Worm (Caenorhabditis elegans) whole organism, young adult: Measurements from ENCODE around the gene F27D9.12.

Source experiments
- B0261.1 ChIP-seq: sonication (generic microtip); optimal IDR thresholded peaks from 2 replicates; lab custom pipeline; 2016; ENCODE audit warnings: mild to moderate bottlenecking, missing genetic modification characterization, moderate library complexity, missing compliant biosample characterization
- C17E4.6 ChIP-seq: fragments of 200-800 bp; sonication (Bioruptor generic); IDR thresholded peaks from 2 replicates; pipeline ENCODE4 v1.3.6; 2022; ENCODE audit warnings: missing genetic modification reagents, missing genetic modification characterization, missing compliant biosample characterization
- D2030.7 ChIP-seq: fragments of 200-800 bp; sonication (Bioruptor generic); IDR thresholded peaks from 2 replicates; pipeline ENCODE4 v1.3.6; 2022; ENCODE audit warnings: missing genetic modification reagents, missing genetic modification characterization, missing compliant biosample characterization
- F22D6.2 ChIP-seq: sonication (generic microtip); optimal IDR thresholded peaks from 2 replicates; lab custom pipeline; 2016; ENCODE audit warnings: mild to moderate bottlenecking, missing genetic modification characterization, missing compliant biosample characterization
- F37B4.10 ChIP-seq: fragments of 200-800 bp; sonication (Bioruptor generic); IDR thresholded peaks from 2 replicates; pipeline ENCODE4 v1.3.6; 2022; ENCODE audit warnings: missing genetic modification characterization, missing compliant biosample characterization
- F39B2.1 ChIP-seq: fragments of 200-800 bp; sonication (Bioruptor generic); IDR thresholded peaks from 2 replicates; pipeline ENCODE4 v1.3.6; 2022; ENCODE audit warnings: missing genetic modification reagents, missing genetic modification characterization, missing compliant biosample characterization
- F57C9.4 ChIP-seq: sonication (generic microtip); optimal IDR thresholded peaks from 2 replicates; lab custom pipeline; 2017; ENCODE audit warnings: mild to moderate bottlenecking, missing genetic modification characterization, missing compliant biosample characterization
- K11D2.4 ChIP-seq: fragments of 200-800 bp; sonication (Bioruptor generic); IDR thresholded peaks from 2 replicates; pipeline ENCODE4 v1.3.6; 2022; ENCODE audit warnings: missing genetic modification reagents, missing genetic modification characterization, missing compliant biosample characterization
- K12H6.12 ChIP-seq: fragments of 200-800 bp; sonication (Bioruptor generic); optimal IDR thresholded peaks from 2 replicates; lab custom pipeline; 2018; ENCODE audit warnings: mild to moderate bottlenecking, missing genetic modification characterization, missing compliant biosample characterization
- Y67H2A.10 ChIP-seq: fragments of 200-800 bp; sonication (Bioruptor generic); conservative IDR thresholded peaks from 2 replicates; pipeline ENCODE4 v1.3.6; 2022; ENCODE audit warnings: missing genetic modification reagents, missing genetic modification characterization, missing compliant biosample characterization
- Y79H2A.3 ChIP-seq: fragments of 200-800 bp; sonication (Bioruptor generic); conservative IDR thresholded peaks from 2 replicates; pipeline ENCODE4 v1.3.6; 2022; ENCODE audit warnings: missing genetic modification reagents, missing genetic modification characterization, missing compliant biosample characterization
- Y95B8A.8 ChIP-seq: fragments of 200-800 bp; sonication (Bioruptor generic); IDR thresholded peaks from 2 replicates; pipeline ENCODE4 v1.3.6; 2022; ENCODE audit warnings: missing genetic modification reagents, missing genetic modification characterization, missing compliant biosample characterization
- ZK185.1 ChIP-seq: sonication (generic microtip); optimal IDR thresholded peaks from 2 replicates; lab custom pipeline; 2016; ENCODE audit warnings: mild to moderate bottlenecking, missing genetic modification characterization, missing compliant biosample characterization; ENCODE audit not compliant: poor library complexity, severe bottlenecking
- aptf-3 ChIP-seq: fragments of 200-800 bp; sonication (Bioruptor generic); IDR thresholded peaks from 2 replicates; pipeline ENCODE4 v1.3.6; 2022; ENCODE audit warnings: missing genetic modification characterization, missing compliant biosample characterization
- attf-5 ChIP-seq: fragments of 200-800 bp; sonication (Bioruptor generic); optimal IDR thresholded peaks from 2 replicates; lab custom pipeline; 2018; ENCODE audit warnings: mild to moderate bottlenecking, missing genetic modification characterization, missing compliant biosample characterization
- bed-1 ChIP-seq: fragments of 200-800 bp; sonication (Bioruptor generic); IDR thresholded peaks from 2 replicates; pipeline ENCODE4 v1.3.6; 2022; ENCODE audit warnings: missing genetic modification reagents, missing genetic modification characterization, missing compliant biosample characterization
- ccch-3 ChIP-seq: fragments of 200-800 bp; sonication (Bioruptor generic); optimal IDR thresholded peaks from 2 replicates; lab custom pipeline; 2018; ENCODE audit warnings: mild to moderate bottlenecking, missing genetic modification characterization, missing compliant biosample characterization
- cebp-2 ChIP-seq: fragments of 200-800 bp; sonication (Bioruptor generic); IDR thresholded peaks from 2 replicates; pipeline ENCODE4 v1.3.6; 2022; ENCODE audit warnings: missing genetic modification characterization, missing compliant biosample characterization
- chd-7 ChIP-seq: sonication (generic microtip); optimal IDR thresholded peaks from 2 replicates; lab custom pipeline; 2016; ENCODE audit warnings: mild to moderate bottlenecking, missing genetic modification characterization, moderate library complexity, missing compliant biosample characterization
- dpff-1 ChIP-seq: sonication (generic microtip); optimal IDR thresholded peaks from 2 replicates; lab custom pipeline; 2017; ENCODE audit warnings: mild to moderate bottlenecking, missing genetic modification characterization, missing compliant biosample characterization
- efl-1 ChIP-seq: fragments of 150-350 bp; optimal IDR thresholded peaks from 2 replicates; lab custom pipeline; 2014; ENCODE audit warnings: missing biosample characterization, missing genetic modification reagents, missing genetic modification characterization
- egrh-3 ChIP-seq: fragments of 200-800 bp; sonication (Bioruptor generic); IDR thresholded peaks from 2 replicates; pipeline ENCODE4 v1.3.6; 2022; ENCODE audit warnings: missing genetic modification reagents, missing genetic modification characterization, missing compliant biosample characterization
- hrde-1 ChIP-seq: sonication (generic microtip); optimal IDR thresholded peaks from 2 replicates; lab custom pipeline; 2016; ENCODE audit warnings: missing genetic modification characterization, mild to moderate bottlenecking, missing compliant biosample characterization, moderate library complexity, missing genotype, missing genetic modification reagents, borderline replicate concordance
- lin-35 ChIP-seq, 3 experiments: fragments of 150-350 bp in 2 of 3; sonication (generic microtip) in 1 of 3; optimal IDR thresholded peaks; 2 replicates each; lab custom pipeline; 2014 to 2018; ENCODE audit warnings: missing biosample characterization in 3 of 3, missing genetic modification characterization in 3 of 3, missing genetic modification reagents in 3 of 3
- lsl-1 ChIP-seq: fragments of 200-800 bp; sonication (Bioruptor generic); optimal IDR thresholded peaks from 2 replicates; lab custom pipeline; 2018; ENCODE audit warnings: mild to moderate bottlenecking, missing genetic modification characterization, moderate library complexity, missing compliant biosample characterization
- madf-8 ChIP-seq: fragments of 200-800 bp; sonication (Bioruptor generic); conservative IDR thresholded peaks from 2 replicates; pipeline ENCODE4 v1.3.6; 2022; ENCODE audit warnings: missing genetic modification reagents, missing genetic modification characterization, missing compliant biosample characterization
- mel-28 ChIP-seq: sonication (generic microtip); optimal IDR thresholded peaks from 2 replicates; lab custom pipeline; 2016; ENCODE audit warnings: borderline replicate concordance, mild to moderate bottlenecking, missing genetic modification characterization, missing compliant biosample characterization
- mes-4 ChIP-seq: sonication (generic microtip); optimal IDR thresholded peaks from 2 replicates; lab custom pipeline; 2016; ENCODE audit warnings: missing genotype, missing genetic modification characterization, missing compliant biosample characterization
- mxl-1 ChIP-seq: sonication (generic microtip); optimal IDR thresholded peaks from 2 replicates; lab custom pipeline; 2016; ENCODE audit warnings: missing genetic modification characterization, missing compliant biosample characterization
- nfyb-1 ChIP-seq: fragments of 200-800 bp; sonication (Bioruptor generic); IDR thresholded peaks from 2 replicates; pipeline ENCODE4 v1.3.6; 2022; ENCODE audit warnings: missing genetic modification reagents, missing genetic modification characterization, missing compliant biosample characterization
- nhr-80 ChIP-seq: sonication (generic microtip); optimal IDR thresholded peaks from 2 replicates; lab custom pipeline; 2016; ENCODE audit warnings: missing genetic modification characterization, missing compliant biosample characterization
- rcor-1 ChIP-seq: fragments of 200-800 bp; sonication (Bioruptor generic); IDR thresholded peaks from 2 replicates; pipeline ENCODE4 v1.3.6; 2022; ENCODE audit warnings: missing genetic modification reagents, missing genetic modification characterization, missing compliant biosample characterization
- repo-1 ChIP-seq: sonication (generic microtip); optimal IDR thresholded peaks from 2 replicates; lab custom pipeline; 2017; ENCODE audit warnings: mild to moderate bottlenecking, missing genetic modification characterization, missing compliant biosample characterization
- rpc-1 ChIP-seq, 2 experiments: fragments of 150-350 bp in 1 of 2; sonication (generic microtip) in 1 of 2; optimal IDR thresholded peaks; 2 replicates each; lab custom pipeline; 2014 to 2018; ENCODE audit warnings: missing biosample characterization in 1 of 2, missing genetic modification characterization in 1 of 2, missing genetic modification reagents in 1 of 2, missing genotype in 1 of 2
- sea-2 ChIP-seq: fragments of 200-800 bp; sonication (Bioruptor generic); IDR thresholded peaks from 2 replicates; pipeline ENCODE4 v1.3.6; 2022; ENCODE audit warnings: missing genetic modification characterization, missing compliant biosample characterization
- snpc-1.3 ChIP-seq: sonication (generic microtip); optimal IDR thresholded peaks from 2 replicates; lab custom pipeline; 2017; ENCODE audit warnings: missing genetic modification characterization, mild to moderate bottlenecking, missing compliant biosample characterization, antibody characterized with exemption, moderate library complexity, missing genotype, missing genetic modification reagents; ENCODE audit not compliant: insufficient read depth
- snpc-4 ChIP-seq, 5 experiments: fragments of 150-350 bp in 1 of 5; sonication (generic microtip) in 4 of 5; optimal IDR thresholded peaks; 2 replicates each; lab custom pipeline; 2014 to 2018; ENCODE audit warnings: missing genetic modification characterization in 5 of 5, missing biosample characterization in 3 of 5, antibody characterized with exemption in 2 of 5, mild to moderate bottlenecking in 2 of 5, missing compliant biosample characterization in 2 of 5, missing genotype in 2 of 5, moderate library complexity in 2 of 5, missing genetic modification reagents in 1 of 5
- somi-1 ChIP-seq: fragments of 200-800 bp; sonication (Bioruptor generic); optimal IDR thresholded peaks from 2 replicates; lab custom pipeline; 2018; ENCODE audit warnings: mild to moderate bottlenecking, missing genetic modification characterization, missing compliant biosample characterization
- sptf-2 ChIP-seq: fragments of 200-800 bp; sonication (Bioruptor generic); optimal IDR thresholded peaks from 2 replicates; lab custom pipeline; 2018; ENCODE audit warnings: mild to moderate bottlenecking, missing genetic modification characterization, missing compliant biosample characterization
- tbp1 ChIP-seq: fragments of 200-800 bp; sonication (Bioruptor generic); optimal IDR thresholded peaks from 2 replicates; lab custom pipeline; 2018; ENCODE audit warnings: mild to moderate bottlenecking, missing genetic modification characterization, missing compliant biosample characterization
- tbx-9 ChIP-seq: sonication (generic microtip); optimal IDR thresholded peaks from 2 replicates; lab custom pipeline; 2016; ENCODE audit warnings: borderline replicate concordance, missing genetic modification characterization, inconsistent platforms, missing compliant biosample characterization
- ztf-22 ChIP-seq: fragments of 200-800 bp; sonication (Bioruptor generic); optimal IDR thresholded peaks from 2 replicates; lab custom pipeline; 2018; ENCODE audit warnings: mild to moderate bottlenecking, missing genetic modification characterization, moderate library complexity, missing compliant biosample characterization
- ztf-25 ChIP-seq: fragments of 200-800 bp; sonication (Bioruptor generic); IDR thresholded peaks from 2 replicates; pipeline ENCODE4 v1.3.6; 2022; ENCODE audit warnings: missing genetic modification reagents, missing genetic modification characterization, missing compliant biosample characterization
- ztf-26 ChIP-seq: sonication (generic microtip); optimal IDR thresholded peaks from 2 replicates; lab custom pipeline; 2017; ENCODE audit warnings: missing genetic modification characterization, missing compliant biosample characterization

The F27D9.12 gene

DNA sequence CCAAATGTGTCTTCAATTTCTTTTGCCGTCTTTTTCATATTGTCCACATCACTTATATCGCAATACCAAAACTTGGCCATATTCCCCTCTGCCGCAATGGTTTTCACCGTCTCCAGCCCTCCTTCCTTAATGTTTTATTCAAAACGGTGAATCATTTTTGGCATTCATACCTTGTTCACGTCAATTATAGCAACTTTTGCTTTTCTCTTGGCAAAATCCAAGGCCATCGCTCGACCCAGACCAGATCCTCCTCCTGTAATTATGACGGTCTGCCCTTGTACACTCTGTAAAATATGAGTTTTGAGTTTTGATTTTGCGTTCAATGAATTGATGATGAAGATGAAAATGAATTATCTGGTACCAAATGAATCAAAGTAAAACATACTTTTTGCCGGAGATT, 7.6 kb upstream of the F27D9.12 start:
- no peak for TF ChIP-seq snpc-1.3 (tag; lab: Kevin White, UChicago)
- TF ChIP-seq dpff-1 (tag; lab: Kevin White, UChicago), result no peak
- TF ChIP-seq madf-8 (GFP tag; lab: Robert Waterston, UW), result no peak

DNA sequence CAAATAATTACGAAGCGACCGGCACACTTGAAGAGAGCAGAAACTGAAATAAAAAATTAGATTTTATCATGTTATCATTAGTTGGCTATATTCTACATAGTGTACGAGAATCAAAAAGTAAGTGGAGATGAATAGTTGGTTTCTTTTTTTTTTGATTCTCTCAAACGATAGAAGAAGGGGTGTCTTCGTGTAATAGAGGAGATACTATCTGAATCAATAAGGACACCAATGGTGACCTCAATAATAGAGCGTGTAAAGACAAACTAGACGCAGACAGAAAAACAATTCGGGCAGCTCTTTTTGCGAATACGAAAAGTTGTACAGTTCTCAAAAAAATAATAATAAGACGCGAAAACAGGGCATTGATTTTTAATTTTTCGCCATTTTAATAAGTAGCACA, 5.8 kb upstream of the F27D9.12 start:
- no peak for TF ChIP-seq K12H6.12
- no peak for TF ChIP-seq chd-7 (tag; lab: Kevin White, UChicago)
- no peak for TF ChIP-seq Y95B8A.8
- no peak for TF ChIP-seq rpc-1 (optimal IDR thresholded peaks at IDR 0.05; lab: Kevin White, UChicago)
- TF ChIP-seq rpc-1 (tag; optimal IDR thresholded peaks at IDR 0.05; lab: Kevin White, UChicago), result no peak
- no peak for TF ChIP-seq ztf-25
- TF ChIP-seq somi-1 (GFP tag; lab: Kevin White, UChicago), result no peak
- no peak for TF ChIP-seq aptf-3 (GFP tag; lab: Robert Waterston, UW)
- TF ChIP-seq mes-4, result no peak
- TF ChIP-seq nhr-80 (tag; lab: Kevin White, UChicago), result no peak
- TF ChIP-seq mel-28, result no peak

DNA sequence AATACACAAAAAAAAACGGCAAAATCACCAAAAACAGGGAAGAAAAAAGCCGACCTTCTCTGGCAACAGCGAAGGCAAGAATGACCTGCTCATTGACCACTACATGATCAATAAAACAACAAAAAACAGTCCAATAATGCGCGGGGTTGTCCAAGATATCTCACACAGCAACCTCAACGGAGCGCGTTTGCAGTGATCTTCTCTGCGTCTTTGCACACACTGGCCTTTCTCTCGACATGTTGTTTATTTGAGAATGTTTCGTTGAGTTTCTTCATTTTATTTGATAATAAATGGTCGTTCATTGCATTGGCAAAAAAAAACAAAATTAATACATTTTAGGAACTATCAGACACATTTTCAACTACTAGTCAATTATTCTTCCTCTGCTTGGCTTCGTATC, 4.9 kb upstream of the F27D9.12 start:
- no peak for TF ChIP-seq F37B4.10 (GFP tag; lab: Robert Waterston, UW)
- TF ChIP-seq B0261.1 (tag; lab: Kevin White, UChicago), result no peak
- TF ChIP-seq egrh-3 (GFP tag; lab: Robert Waterston, UW), result no peak
- no peak for TF ChIP-seq Y95B8A.8
- TF ChIP-seq ztf-22 (GFP tag; lab: Kevin White, UChicago), result no peak
- TF ChIP-seq lin-35 (GFP tag; optimal IDR thresholded peaks at IDR 0.05; lab: Kevin White, UChicago), result no peak
- peak; percentile 6 for TF ChIP-seq tbp1 (GFP tag; lab: Kevin White, UChicago)
- no peak for TF ChIP-seq sptf-2
- TF ChIP-seq K11D2.4 (GFP tag; lab: Robert Waterston, UW), result no peak
- no peak for TF ChIP-seq D2030.7 (GFP tag; lab: Robert Waterston, UW)
- no peak for TF ChIP-seq aptf-3 (GFP tag; lab: Robert Waterston, UW)
- no peak for TF ChIP-seq F39B2.1 (GFP tag; lab: Robert Waterston, UW)
- TF ChIP-seq rpc-1 (optimal IDR thresholded peaks at IDR 0.05; lab: Kevin White, UChicago), result no peak
- no peak for TF ChIP-seq rpc-1 (tag; optimal IDR thresholded peaks at IDR 0.05; lab: Kevin White, UChicago)
- TF ChIP-seq hrde-1 (tag; lab: Kevin White, UChicago), result no peak
- TF ChIP-seq ccch-3, result no peak
- TF ChIP-seq ZK185.1, result no peak
- no peak for TF ChIP-seq Y67H2A.10 (GFP tag; lab: Robert Waterston, UW)
- TF ChIP-seq mxl-1 (tag; lab: Kevin White, UChicago), result no peak
- no peak for TF ChIP-seq cebp-2 (GFP tag; lab: Robert Waterston, UW)
- peak; percentile 6 for TF ChIP-seq ztf-26 (tag; lab: Kevin White, UChicago)
- no peak for TF ChIP-seq repo-1 (tag; lab: Kevin White, UChicago)
- TF ChIP-seq tbx-9, result no peak
- TF ChIP-seq bed-1 (GFP tag; lab: Robert Waterston, UW), result no peak
- TF ChIP-seq efl-1, result peak; percentile 25
- TF ChIP-seq C17E4.6 (GFP tag; lab: Robert Waterston, UW), result no peak
- no peak for TF ChIP-seq attf-5 (GFP tag; lab: Kevin White, UChicago)
- no peak for TF ChIP-seq Y79H2A.3 (GFP tag; lab: Robert Waterston, UW)
- TF ChIP-seq sea-2 (GFP tag; lab: Robert Waterston, UW), result no peak
- TF ChIP-seq dpff-1 (tag; lab: Kevin White, UChicago), result no peak
- TF ChIP-seq lsl-1, result no peak
- no peak for TF ChIP-seq rcor-1 (GFP tag; lab: Robert Waterston, UW)
- no peak for TF ChIP-seq F57C9.4
- no peak for TF ChIP-seq F22D6.2 (tag; lab: Kevin White, UChicago)
- TF ChIP-seq somi-1 (GFP tag; lab: Kevin White, UChicago), result no peak
- no peak for TF ChIP-seq nfyb-1 (GFP tag; lab: Robert Waterston, UW)
- no peak for TF ChIP-seq snpc-4 (GFP tag; optimal IDR thresholded peaks at IDR 0.05; lab: Kevin White, UChicago)
- no peak for TF ChIP-seq snpc-4 (tag; optimal IDR thresholded peaks at IDR 0.05; lab: Kevin White, UChicago)
- TF ChIP-seq chd-7 (tag; lab: Kevin White, UChicago), result no peak
